Worm (Caenorhabditis elegans): Measurements from ENCODE around the gene Y53G8AL.4.

ce11 chrIII:3253043-3253442 lies 2.6 kb upstream of the Y53G8AL.4 start, which contains the start of gene Y53G8AL.3:
- TF ChIP-seq ceh-24 (tag; optimal IDR thresholded peaks at IDR 0.05) (no peak), sdc-2 (tag; optimal IDR thresholded peaks at IDR 0.05) (no peak), pha-4 (tag; optimal IDR thresholded peaks at IDR 0.05) (no peak), ama-1 (optimal IDR thresholded peaks at IDR 0.05) (no peak), pag-3 (tag; optimal IDR thresholded peaks at IDR 0.05; ENCODE audit: borderline replicate concordance) (no peak), hlh-30 (tag; optimal IDR thresholded peaks at IDR 0.05; ENCODE audit: insufficient read depth) (no peak), unc-86 (tag; optimal IDR thresholded peaks at IDR 0.05) (no peak), unc-42 (tag; optimal IDR thresholded peaks at IDR 0.05) (no peak), lin-11 (tag; optimal IDR thresholded peaks at IDR 0.05) (no peak), fax-1 (tag; optimal IDR thresholded peaks at IDR 0.05) (no peak), pqm-1 (tag; optimal IDR thresholded peaks at IDR 0.05) (no peak), madf-2 (tag; optimal IDR thresholded peaks at IDR 0.05) (no peak), elt-2 (tag; optimal IDR thresholded peaks at IDR 0.05) (no peak), fkh-10 (GFP tag; optimal IDR thresholded peaks at IDR 0.05) (no peak)
